Worm (Caenorhabditis elegans): Measurements from ENCODE around the gene srlf-33.

srlf-33 gene

ce11 chrIV:11955592-11955991 is 30.3 kb upstream of the srlf-33 start (continued):
- TF ChIP-seq ceh-58 (GFP tag; IDR thresholded peaks at IDR 0.05) (no peak), aptf-2 (GFP tag; conservative IDR thresholded peaks at IDR 0.05) (no peak), egl-18 (GFP tag; IDR thresholded peaks at IDR 0.05) (no peak), dpff-1 (tag; optimal IDR thresholded peaks at IDR 0.05) (no peak), ztf-3 (GFP tag; optimal IDR thresholded peaks at IDR 0.05) (no peak), ceh-40 (GFP tag; IDR thresholded peaks at IDR 0.05) (0 out of 2 replicates have a peak, but pooled peaks have one; percentile 15), him-1 (tag; optimal IDR thresholded peaks at IDR 0.05) (no peak), lir-1 (GFP tag; conservative IDR thresholded peaks at IDR 0.05) (no peak), ceh-27 (GFP tag; optimal IDR thresholded peaks at IDR 0.05) (no peak), tlf-1 (GFP tag; optimal IDR thresholded peaks at IDR 0.05) (peak; percentile 64), rpc-1 (optimal IDR thresholded peaks at IDR 0.05) (no peak), rpc-1 (tag; optimal IDR thresholded peaks at IDR 0.05) (no peak), madf-3 (GFP tag; IDR thresholded peaks at IDR 0.05) (peak; percentile 67; the same call in 1 of the 2 replicates), akir-1 (GFP tag; optimal IDR thresholded peaks at IDR 0.05) (no peak), T26A5.8 (tag; optimal IDR thresholded peaks at IDR 0.05) (peak; percentile 23), F49E8.2 (tag; optimal IDR thresholded peaks at IDR 0.05; ENCODE audit: insufficient read depth) (peak; percentile 41), snpc-1.1 (tag; optimal IDR thresholded peaks at IDR 0.05; ENCODE audit: insufficient read depth) (no peak), madf-10 (tag; optimal IDR thresholded peaks at IDR 0.05) (peak; percentile 70), chd-7 (tag; optimal IDR thresholded peaks at IDR 0.05) (peak; percentile 79), ceh-100 (GFP tag; IDR thresholded peaks at IDR 0.05) (no peak), ztf-6 (GFP tag; IDR thresholded peaks at IDR 0.05) (no peak), lin-40 (tag; optimal IDR thresholded peaks at IDR 0.05) (peak; percentile 58), F33H1.4 (GFP tag; IDR thresholded peaks at IDR 0.05) (no peak), nhr-27 (tag; optimal IDR thresholded peaks at IDR 0.05) (no peak), F37B4.10 (GFP tag; IDR thresholded peaks at IDR 0.05) (no peak), ccch-3 (GFP tag; optimal IDR thresholded peaks at IDR 0.05) (no peak), pbrm-1 (GFP tag; IDR thresholded peaks at IDR 0.05) (peak; percentile 44; the same call in 1 of the 2 replicates), efl-1 (GFP tag; optimal IDR thresholded peaks at IDR 0.05) (no peak), unc-130 (GFP tag; optimal IDR thresholded peaks at IDR 0.05) (no peak), mxl-1 (tag; optimal IDR thresholded peaks at IDR 0.05) (no peak), Y95B8A.8 (GFP tag; IDR thresholded peaks at IDR 0.05) (no peak), attf-5 (GFP tag; optimal IDR thresholded peaks at IDR 0.05) (no peak), nfya-2 (GFP tag; IDR thresholded peaks at IDR 0.05) (no peak), tbp1 (GFP tag; optimal IDR thresholded peaks at IDR 0.05) (peak; percentile 31), egrh-3 (GFP tag; IDR thresholded peaks at IDR 0.05) (no peak), C06A6.2 (GFP tag; conservative IDR thresholded peaks at IDR 0.05) (peak; percentile 63; the same call in 1 of the 2 replicates), lsl-1 (GFP tag; optimal IDR thresholded peaks at IDR 0.05) (no peak), F57A8.1 (GFP tag; optimal IDR thresholded peaks at IDR 0.05) (no peak), madf-8 (GFP tag; conservative IDR thresholded peaks at IDR 0.05) (no peak), ztf-25 (GFP tag; IDR thresholded peaks at IDR 0.05) (no peak), F10E7.11 (tag; optimal IDR thresholded peaks at IDR 0.05) (no peak), nhr-80 (tag; optimal IDR thresholded peaks at IDR 0.05) (peak; percentile 95), K12H6.12 (tag; optimal IDR thresholded peaks at IDR 0.05) (no peak), let-607 (tag; optimal IDR thresholded peaks at IDR 0.05) (peak in 1 of 2 experiments; percentile 76), zim-3 (tag; optimal IDR thresholded peaks at IDR 0.05) (peak; percentile 49), mcd-1 (GFP tag; IDR thresholded peaks at IDR 0.05) (peak; percentile 44; the same call in 1 of the 2 replicates), nfya-1 (tag; optimal IDR thresholded peaks at IDR 0.05; ENCODE audit: borderline replicate concordance, insufficient read depth) (no peak), somi-1 (GFP tag; optimal IDR thresholded peaks at IDR 0.05) (no peak), nhr-120 (GFP tag; IDR thresholded peaks at IDR 0.05) (no peak), lag-1 (GFP tag; IDR thresholded peaks at IDR 0.05) (no peak)
